Fruit fly (Drosophila melanogaster): ENCODE measurements around the gene mRpL21.

The mRpL21 gene

dm6 chr3L:19230801-19231547 lies 23.9 kb downstream of the mRpL21 start (continued):
- TF ChIP-seq oc (tag; optimal IDR thresholded peaks at IDR 0.05): no peak
- no peak for TF ChIP-seq ro (GFP tag; IDR thresholded peaks at IDR 0.05)
- peak; percentile 9 for TF ChIP-seq CG10979 (tag; optimal IDR thresholded peaks at IDR 0.05)
- TF ChIP-seq HmgD (GFP tag; optimal IDR thresholded peaks at IDR 0.05): no peak
- no peak for TF ChIP-seq Sox100B (GFP tag; optimal IDR thresholded peaks at IDR 0.05)
- TF ChIP-seq CG12659 (GFP tag; optimal IDR thresholded peaks at IDR 0.05): peak; percentile 18
- no peak for TF ChIP-seq bowl (GFP tag; IDR thresholded peaks at IDR 0.05)
- no peak for TF ChIP-seq ttk (GFP tag; IDR thresholded peaks at IDR 0.05)
- TF ChIP-seq row (GFP tag; IDR thresholded peaks at IDR 0.05): peak; percentile 64
- TF ChIP-seq CG32532 (GFP tag; IDR thresholded peaks at IDR 0.05): no peak
- TF ChIP-seq Mes4 (GFP tag; optimal IDR thresholded peaks at IDR 0.05): no peak
- no peak for TF ChIP-seq CG12155 (GFP tag; optimal IDR thresholded peaks at IDR 0.05)
- TF ChIP-seq CG14441 (GFP tag; IDR thresholded peaks at IDR 0.05): no peak
- TF ChIP-seq CG18262 (tag; optimal IDR thresholded peaks at IDR 0.05): peak; percentile 47
- TF ChIP-seq fd64A (GFP tag; optimal IDR thresholded peaks at IDR 0.05): no peak
- TF ChIP-seq da (GFP tag; optimal IDR thresholded peaks at IDR 0.05): no peak
- TF ChIP-seq dpn (GFP tag; optimal IDR thresholded peaks at IDR 0.05): no peak
- peak; percentile 60 for TF ChIP-seq CG2120 (GFP tag; optimal IDR thresholded peaks at IDR 0.05)
- TF ChIP-seq CG11085 (GFP tag; IDR thresholded peaks at IDR 0.05): no peak
- no peak for TF ChIP-seq Xrp1 (GFP tag; IDR thresholded peaks at IDR 0.05)
- TF ChIP-seq pita (GFP tag; optimal IDR thresholded peaks at IDR 0.05): no peak
- no peak for TF ChIP-seq exex (tag; optimal IDR thresholded peaks at IDR 0.05)
- no peak for TF ChIP-seq CG34224 (GFP tag; IDR thresholded peaks at IDR 0.05; ENCODE audit: partially characterized antibody)
- TF ChIP-seq Six4 (GFP tag; optimal IDR thresholded peaks at IDR 0.05): no peak
- no peak for TF ChIP-seq CG1024 (GFP tag; IDR thresholded peaks at IDR 0.05)
- no peak for TF ChIP-seq CG17186 (GFP tag; optimal IDR thresholded peaks at IDR 0.05)
- no peak for TF ChIP-seq usp (GFP tag; optimal IDR thresholded peaks at IDR 0.05)
- no peak for TF ChIP-seq CG6854 (GFP tag; optimal IDR thresholded peaks at IDR 0.05)
- peak; percentile 34 for TF ChIP-seq Hand (GFP tag; optimal IDR thresholded peaks at IDR 0.05)
- no peak for TF ChIP-seq klu (GFP tag; IDR thresholded peaks at IDR 0.05)
- TF ChIP-seq Dad (GFP tag; optimal IDR thresholded peaks at IDR 0.05): no peak
- peak in 1 of 2 experiments; percentile 25 for TF ChIP-seq eve (GFP tag; optimal IDR thresholded peaks at IDR 0.05)
- peak in 1 of 2 experiments; percentile 20 for TF ChIP-seq Pdp1 (GFP tag; optimal IDR thresholded peaks at IDR 0.05)
- TF ChIP-seq her (GFP tag; optimal IDR thresholded peaks at IDR 0.05): no peak

dm6 chr3L:19229491-19229890 lies 25.4 kb downstream of the mRpL21 start:
- TF ChIP-seq phol (tag; optimal IDR thresholded peaks at IDR 0.05) (peak; percentile 34), Hsf (GFP tag; optimal IDR thresholded peaks at IDR 0.05) (no peak), CG18599 (GFP tag; optimal IDR thresholded peaks at IDR 0.05) (peak; percentile 40), cg (GFP tag; optimal IDR thresholded peaks at IDR 0.05) (peak; percentile 19), Deaf1 (tag; optimal IDR thresholded peaks at IDR 0.05) (peak; percentile 62), rib (GFP tag; IDR thresholded peaks at IDR 0.05) (0 out of 2 replicates have a peak, but pooled peaks have one; percentile 11), gem (tag; optimal IDR thresholded peaks at IDR 0.05) (no peak), row (GFP tag; IDR thresholded peaks at IDR 0.05) (no peak), Hr51 (GFP tag; optimal IDR thresholded peaks at IDR 0.05) (peak in 1 of 2 experiments; percentile 38), mirr (GFP tag; optimal IDR thresholded peaks at IDR 0.05) (peak; percentile 26), abd-A (tag; optimal IDR thresholded peaks at IDR 0.05) (peak; percentile 96), Med (GFP tag) (peak; percentile 64), klu (GFP tag; IDR thresholded peaks at IDR 0.05) (no peak), fd64A (GFP tag; optimal IDR thresholded peaks at IDR 0.05) (no peak), CG4360 (GFP tag; IDR thresholded peaks at IDR 0.05) (peak; percentile 60; the same call in 1 of the 2 replicates), Ets65A (GFP tag) (peak; percentile 39), CG7357 (GFP tag; IDR thresholded peaks at IDR 0.05) (no peak)
